Worm (Caenorhabditis elegans): Measurements from ENCODE around the gene pbo-6.
A peak's percentile ranks its signal among the peaks of the same experiment; 100 is the strongest.

The pbo-6 gene

DNA sequence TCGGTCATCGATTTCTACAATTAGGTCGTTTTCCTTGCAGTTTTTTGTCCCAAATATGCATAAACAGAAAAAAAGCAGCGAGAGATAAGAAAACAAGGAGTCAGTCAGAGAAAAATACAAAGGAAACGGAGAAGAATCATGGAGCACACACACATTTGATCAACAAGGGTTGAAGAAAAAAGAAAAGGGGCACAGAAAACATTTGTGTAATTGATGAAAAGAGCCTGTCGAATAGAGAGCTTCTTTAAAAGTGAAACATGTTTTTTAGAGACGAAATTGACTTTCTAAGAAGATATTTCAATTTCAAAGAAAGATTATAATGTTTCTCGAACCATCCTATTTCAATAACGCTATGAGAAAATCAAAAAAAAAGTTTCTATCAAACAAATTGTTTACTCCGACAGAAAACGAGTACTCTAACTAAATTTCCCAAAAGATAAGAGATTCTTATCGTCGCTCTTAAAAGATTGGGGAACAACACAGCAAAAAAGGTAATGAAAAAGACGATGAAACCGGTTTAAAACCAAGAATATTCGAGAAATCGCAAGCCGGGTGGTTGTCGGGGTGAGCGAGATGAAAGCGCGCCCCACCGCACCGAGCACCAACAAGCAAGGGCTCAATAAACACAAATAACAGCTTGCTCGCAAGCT, 45.8 kb downstream of the pbo-6 start, which contains the start of gene tps-1:
TSS of gene tps-1 (minus strand) at position 14 of the 650 bp plus-strand sequence.
- TF ChIP-seq nfya-1 (tag; optimal IDR thresholded peaks at IDR 0.05; ENCODE audit: insufficient read depth) (no peak), ztf-11 (tag; optimal IDR thresholded peaks at IDR 0.05) (no peak), mml-1 (tag; optimal IDR thresholded peaks at IDR 0.05) (no peak), pha-4 (tag; optimal IDR thresholded peaks at IDR 0.05) (peak; percentile 23), egl-27 (tag; optimal IDR thresholded peaks at IDR 0.05) (no peak), nhr-25 (tag; optimal IDR thresholded peaks at IDR 0.05) (peak; percentile 10), R02D3.7 (tag; optimal IDR thresholded peaks at IDR 0.05) (no peak), elt-2 (tag; optimal IDR thresholded peaks at IDR 0.05) (peak; percentile 53), lin-39 (tag; optimal IDR thresholded peaks at IDR 0.05) (peak; percentile 2), nhr-76 (tag; optimal IDR thresholded peaks at IDR 0.05) (no peak), elt-1 (tag; optimal IDR thresholded peaks at IDR 0.05) (peak; percentile 9), unc-39 (tag; optimal IDR thresholded peaks at IDR 0.05) (no peak), nhr-28 (tag; optimal IDR thresholded peaks at IDR 0.05) (no peak), elt-3 (tag; optimal IDR thresholded peaks at IDR 0.05) (no peak), nhr-23 (tag; optimal IDR thresholded peaks at IDR 0.05) (no peak)

DNA sequence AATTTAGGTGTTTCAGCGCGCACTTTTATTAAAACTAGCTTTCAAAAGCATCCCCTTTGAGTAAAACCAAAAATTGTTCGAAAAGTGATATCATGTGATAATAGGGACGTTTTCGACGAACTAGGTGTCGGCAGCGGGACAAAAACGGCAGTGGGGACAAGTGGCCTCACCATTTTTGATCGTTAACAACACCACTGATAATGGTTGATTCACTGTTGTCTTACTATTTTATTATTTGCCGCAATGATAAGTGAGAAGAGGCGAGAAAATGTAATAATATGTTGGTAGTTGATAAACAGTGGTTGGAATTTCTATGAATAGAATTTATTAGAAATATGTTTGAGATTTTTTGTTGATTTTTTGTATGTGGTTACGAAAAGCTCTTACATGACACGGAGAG, 47.1 kb downstream of the pbo-6 start:
- peak; percentile 86 for TF ChIP-seq elt-2 (tag; optimal IDR thresholded peaks at IDR 0.05)
- TF ChIP-seq pha-4 (tag; optimal IDR thresholded peaks at IDR 0.05) = peak; percentile 21
- TF ChIP-seq mml-1 (tag; optimal IDR thresholded peaks at IDR 0.05) = no peak
- TF ChIP-seq snpc-4 (tag; optimal IDR thresholded peaks at IDR 0.05) = no peak
- no peak for TF ChIP-seq aly-2 (tag; optimal IDR thresholded peaks at IDR 0.05)
- peak; percentile 60 for TF ChIP-seq pqm-1 (tag; optimal IDR thresholded peaks at IDR 0.05)
- TF ChIP-seq nhr-67 (tag; optimal IDR thresholded peaks at IDR 0.05) = no peak

DNA sequence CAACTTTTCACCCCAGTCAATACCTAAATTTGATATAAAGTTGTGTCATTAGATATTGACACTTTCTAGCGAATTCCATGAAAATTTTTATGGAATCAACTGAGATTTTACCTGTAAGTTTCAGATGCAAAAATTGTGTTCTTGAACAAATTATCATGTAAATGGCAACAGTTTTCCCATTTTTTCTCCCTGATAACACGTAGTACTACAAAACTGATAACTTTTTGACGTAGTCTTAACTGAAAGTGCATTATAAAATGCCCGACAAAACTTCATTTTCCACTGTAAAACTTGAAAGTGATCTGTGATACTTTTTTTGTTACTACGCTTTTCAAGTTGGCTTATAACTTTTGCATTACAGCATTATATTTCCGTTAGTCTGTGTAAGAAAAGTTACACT, 49.8 kb downstream of the pbo-6 start:
- no peak for TF ChIP-seq lsy-12 (tag; optimal IDR thresholded peaks at IDR 0.05)
- TF ChIP-seq pqm-1 (tag; optimal IDR thresholded peaks at IDR 0.05) = peak; percentile 28
- peak; percentile 64 for TF ChIP-seq elt-2 (tag; optimal IDR thresholded peaks at IDR 0.05)

DNA sequence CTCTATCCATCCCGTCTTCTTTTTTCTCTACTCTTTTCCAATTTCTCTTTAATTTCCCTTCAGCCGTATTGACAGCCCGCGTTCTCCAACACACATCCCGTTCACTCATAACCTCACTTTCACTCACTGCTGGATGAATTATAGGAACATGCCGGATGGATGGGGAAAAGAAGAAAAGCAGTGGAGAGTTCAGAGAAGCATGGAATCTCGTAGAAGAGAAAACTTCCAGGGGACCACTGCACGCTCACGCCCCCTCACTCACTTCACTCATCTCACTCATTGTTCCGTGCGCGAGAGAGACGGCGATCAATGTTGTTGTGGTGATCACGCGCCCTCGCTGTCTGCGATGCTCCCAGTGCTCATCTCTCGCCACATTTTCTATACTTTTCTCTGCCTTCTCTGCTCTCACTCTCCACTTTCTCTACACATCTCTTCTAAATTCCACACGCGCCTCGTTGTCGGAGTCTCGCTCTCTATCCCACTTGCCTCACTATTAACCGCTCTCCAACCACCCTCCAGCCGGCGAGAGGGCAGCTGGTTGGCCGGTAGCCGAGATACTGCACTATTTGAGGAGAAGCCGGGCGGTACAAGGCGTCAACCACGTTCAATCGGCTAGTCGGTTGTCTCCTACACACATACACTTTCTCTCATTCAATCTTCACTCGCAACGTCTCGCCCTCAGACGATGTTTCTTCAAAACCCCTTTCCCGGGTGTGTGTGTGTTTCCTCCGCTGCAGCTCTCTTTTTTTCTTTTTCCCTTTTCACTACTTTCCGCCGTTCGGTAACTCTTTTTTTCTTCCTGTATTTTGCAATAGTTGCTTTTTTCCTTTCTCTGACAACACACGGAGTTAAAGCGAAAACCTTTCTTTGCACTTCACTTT, 51.1 kb downstream of the pbo-6 start:
- TF ChIP-seq tbx-2 (tag; optimal IDR thresholded peaks at IDR 0.05) (peak; percentile 85), nfya-1 (tag; optimal IDR thresholded peaks at IDR 0.05; ENCODE audit: insufficient read depth) (peak; percentile 81), snpc-4 (tag; optimal IDR thresholded peaks at IDR 0.05) (peak; percentile 62), nhr-237 (tag; optimal IDR thresholded peaks at IDR 0.05) (no peak), ceh-82 (tag; optimal IDR thresholded peaks at IDR 0.05) (no peak), lsy-12 (tag; optimal IDR thresholded peaks at IDR 0.05) (peak; percentile 68), mml-1 (tag; optimal IDR thresholded peaks at IDR 0.05) (no peak), zag-1 (tag; optimal IDR thresholded peaks at IDR 0.05) (peak; percentile 78), fkh-10 (GFP tag; optimal IDR thresholded peaks at IDR 0.05) (peak; percentile 86), nhr-77 (tag; optimal IDR thresholded peaks at IDR 0.05) (no peak), jun-1 (tag; optimal IDR thresholded peaks at IDR 0.05) (peak; percentile 87), hmg-11 (tag; optimal IDR thresholded peaks at IDR 0.05) (peak; percentile 93), fos-1 (tag; optimal IDR thresholded peaks at IDR 0.05) (no peak), nhr-43 (tag; optimal IDR thresholded peaks at IDR 0.05; ENCODE audit: poor library complexity, severe bottlenecking) (peak; percentile 68), ztf-11 (tag; optimal IDR thresholded peaks at IDR 0.05) (no peak), elt-1 (tag; optimal IDR thresholded peaks at IDR 0.05) (no peak), sea-2 (GFP tag; optimal IDR thresholded peaks at IDR 0.05) (no peak), ceh-28 (tag; optimal IDR thresholded peaks at IDR 0.05) (peak; percentile 89), pqm-1 (tag; optimal IDR thresholded peaks at IDR 0.05) (peak; percentile 39), nhr-11 (tag; optimal IDR thresholded peaks at IDR 0.05) (peak; percentile 44), pha-4 (tag; optimal IDR thresholded peaks at IDR 0.05) (peak; percentile 84), lin-39 (tag; optimal IDR thresholded peaks at IDR 0.05) (peak; percentile 83), ZK546.5 (tag; optimal IDR thresholded peaks at IDR 0.05) (no peak), skn-1 (tag; optimal IDR thresholded peaks at IDR 0.05) (peak; percentile 59), nhr-76 (tag; optimal IDR thresholded peaks at IDR 0.05) (no peak), fkh-2 (tag; optimal IDR thresholded peaks at IDR 0.05) (no peak), nhr-28 (tag; optimal IDR thresholded peaks at IDR 0.05) (no peak), nhr-25 (tag; optimal IDR thresholded peaks at IDR 0.05) (peak; percentile 79), lin-15B (tag; optimal IDR thresholded peaks at IDR 0.05) (peak; percentile 19), R02D3.7 (tag; optimal IDR thresholded peaks at IDR 0.05) (peak; percentile 27), elt-3 (tag; optimal IDR thresholded peaks at IDR 0.05) (peak in 1 of 3 experiments; percentile 51), egl-5 (tag; optimal IDR thresholded peaks at IDR 0.05) (peak; percentile 80), unc-39 (tag; optimal IDR thresholded peaks at IDR 0.05) (no peak), elt-2 (tag; optimal IDR thresholded peaks at IDR 0.05) (peak; percentile 84), mdl-1 (tag; optimal IDR thresholded peaks at IDR 0.05) (peak; percentile 90), ztf-4 (tag; optimal IDR thresholded peaks at IDR 0.05) (peak; percentile 62), ceh-9 (tag; optimal IDR thresholded peaks at IDR 0.05) (no peak), ama-1 (optimal IDR thresholded peaks at IDR 0.05) (peak; percentile 77)

All from whole organism, L3 larva.